Fruit fly (Drosophila melanogaster): Measurements from ENCODE around the gene CG1113.
A peak's percentile ranks its signal among the peaks of the same experiment; 100 is the strongest.

CG1113 gene

DNA sequence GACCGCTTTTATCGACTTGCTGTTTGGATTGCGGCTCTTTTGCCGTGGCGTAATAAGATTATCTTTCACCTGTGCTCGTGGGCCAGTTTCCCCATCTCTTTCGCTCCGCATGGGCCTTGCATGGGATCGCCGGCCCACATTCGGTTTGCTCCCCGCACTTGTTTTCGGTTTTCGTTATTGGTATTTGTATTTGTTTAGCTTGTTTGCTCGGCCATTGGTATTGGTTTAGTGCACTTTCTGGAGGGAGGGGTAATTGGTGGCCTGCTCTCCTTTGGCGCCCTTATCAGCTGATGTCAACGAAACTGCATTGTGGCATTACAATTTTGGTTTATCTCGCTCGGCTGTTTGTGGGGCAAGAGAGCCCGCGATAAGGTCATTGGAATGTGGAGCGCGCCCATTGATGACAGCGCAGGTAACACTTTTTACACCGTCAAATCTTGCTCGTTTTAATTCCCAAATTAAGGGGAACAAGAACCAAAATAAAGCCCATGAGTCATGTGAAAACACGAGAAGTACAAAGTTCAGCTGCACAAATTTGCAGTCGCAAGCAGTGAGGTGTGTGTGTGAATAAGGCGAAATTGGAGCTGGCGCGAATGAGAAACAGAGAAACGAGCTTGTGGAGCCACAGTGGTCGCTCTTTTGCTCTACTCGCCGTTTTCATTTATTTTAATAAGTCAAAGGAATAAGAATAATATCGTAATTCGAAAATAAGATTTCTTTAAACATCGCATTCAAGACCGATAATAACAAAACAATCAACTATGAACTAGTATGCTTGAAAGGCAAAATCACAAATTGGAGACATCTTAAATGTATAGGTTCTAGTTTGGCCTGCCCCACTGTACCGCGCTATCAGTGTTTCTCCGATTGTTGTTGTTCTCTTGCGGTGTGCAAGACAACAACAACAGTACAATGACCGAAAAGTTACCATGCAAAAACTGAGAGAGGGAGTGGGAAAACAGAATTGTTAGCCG, 37.3 kb upstream of the CG1113 start:
- TF ChIP-seq Dll (optimal IDR thresholded peaks at IDR 0.05) = no peak
- TF ChIP-seq EcR (GFP tag; optimal IDR thresholded peaks at IDR 0.05) = peak in 1 of 2 experiments; percentile 30
- TF ChIP-seq CG8478 (optimal IDR thresholded peaks at IDR 0.05) = no peak
- TF ChIP-seq usp (GFP tag; optimal IDR thresholded peaks at IDR 0.05) = no peak
- no peak for TF ChIP-seq psq (optimal IDR thresholded peaks at IDR 0.05)
- TF ChIP-seq pan (optimal IDR thresholded peaks at IDR 0.05) = no peak

DNA sequence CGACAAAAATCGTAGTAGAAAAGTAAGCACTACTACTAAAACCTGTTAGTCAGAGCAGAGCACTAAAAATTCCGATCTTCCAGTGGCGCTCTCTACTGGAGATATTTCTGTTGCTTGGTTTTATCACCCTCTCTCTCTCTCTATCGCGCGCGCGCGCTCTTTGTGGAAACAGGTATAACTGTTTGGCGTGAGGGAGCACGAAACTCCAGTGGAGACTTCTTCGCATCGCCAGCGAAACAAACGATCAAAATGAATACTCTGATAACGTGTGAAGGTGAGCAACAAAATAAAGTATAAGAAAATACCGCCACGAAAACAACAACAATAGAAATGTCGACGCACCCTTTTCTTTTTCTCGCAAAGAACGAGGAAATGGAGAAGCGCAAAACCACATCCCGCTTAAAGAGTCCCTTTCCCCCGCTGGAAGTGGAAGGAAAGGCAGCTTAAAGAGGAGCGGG, 36.6 kb upstream of the CG1113 start:
- TF ChIP-seq usp (GFP tag; optimal IDR thresholded peaks at IDR 0.05) = no peak
- TF ChIP-seq Dll (optimal IDR thresholded peaks at IDR 0.05) = no peak
- no peak for TF ChIP-seq psq (optimal IDR thresholded peaks at IDR 0.05)
- TF ChIP-seq pan (optimal IDR thresholded peaks at IDR 0.05) = no peak
- TF ChIP-seq EcR (GFP tag; optimal IDR thresholded peaks at IDR 0.05) = no peak
- no peak for TF ChIP-seq CG8478 (optimal IDR thresholded peaks at IDR 0.05)

- TF ChIP-seq EcR (GFP tag; optimal IDR thresholded peaks at IDR 0.05) (no peak), psq (optimal IDR thresholded peaks at IDR 0.05) (no peak), CG8478 (optimal IDR thresholded peaks at IDR 0.05) (no peak), usp (GFP tag; optimal IDR thresholded peaks at IDR 0.05) (no peak), Dll (optimal IDR thresholded peaks at IDR 0.05) (no peak), pan (optimal IDR thresholded peaks at IDR 0.05) (no peak)
Observed at dm6 chr3R:5217278-5217714, 35.7 kb upstream of the CG1113 start, which contains the start of gene cno. cno (minus strand) TSS chr3R:5217456.

DNA sequence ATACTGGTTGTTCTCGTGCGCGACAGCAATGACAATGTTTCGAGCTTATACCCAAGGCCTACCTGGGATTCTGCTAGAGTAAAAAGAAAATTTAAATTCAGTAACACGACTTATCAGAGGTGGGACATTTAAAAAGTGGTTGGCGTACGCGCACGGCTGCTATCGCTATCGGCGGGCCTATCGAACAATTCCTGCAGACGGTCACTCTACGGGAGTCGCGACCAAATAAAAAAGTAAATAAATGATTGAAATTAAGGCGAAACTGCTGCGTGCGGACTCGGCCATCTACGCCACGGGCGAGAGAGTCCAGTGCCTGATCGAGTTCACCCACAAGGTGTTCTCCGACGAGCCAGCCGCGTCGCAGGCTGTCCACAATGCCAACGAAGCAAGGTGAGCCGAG, 33.5 kb upstream of the CG1113 start, which contains the start of the genes Prosbeta2R2 and CG1116:
Gene Prosbeta2R2 (minus strand): TSS at position 63 of the 400 bp plus-strand sequence.
Gene CG1116 (plus strand): TSS at position 192 of the 400 bp plus-strand sequence.
- TF ChIP-seq EcR (GFP tag; optimal IDR thresholded peaks at IDR 0.05) = no peak
- no peak for TF ChIP-seq psq (optimal IDR thresholded peaks at IDR 0.05)
- TF ChIP-seq usp (GFP tag; optimal IDR thresholded peaks at IDR 0.05) = no peak
- no peak for TF ChIP-seq Dll (optimal IDR thresholded peaks at IDR 0.05)
- TF ChIP-seq pan (optimal IDR thresholded peaks at IDR 0.05) = no peak
- TF ChIP-seq CG8478 (optimal IDR thresholded peaks at IDR 0.05) = no peak

DNA sequence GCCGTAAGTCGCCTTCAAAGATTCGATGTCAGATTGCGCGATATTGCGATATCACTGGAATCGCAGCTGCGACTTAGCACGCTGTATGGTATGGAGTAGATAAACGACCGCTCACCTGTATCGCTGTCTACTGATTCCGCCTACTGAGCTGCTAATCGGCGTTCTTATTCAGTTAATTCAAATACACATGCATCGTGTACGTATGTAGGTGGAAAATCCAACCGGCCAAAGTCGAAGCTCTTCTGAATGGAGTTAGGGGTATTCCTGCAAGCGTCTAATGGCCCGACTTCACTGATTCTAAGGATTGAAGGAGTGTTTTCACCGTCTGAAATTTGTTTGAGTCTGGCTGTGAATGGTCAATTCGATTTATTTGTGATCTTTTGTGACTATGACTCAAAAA, 29.8 kb upstream of the CG1113 start, which contains the start of gene CG2604:
Gene CG2604 (minus strand): TSS at position 231 of the 400 bp plus-strand sequence.
- TF ChIP-seq psq (optimal IDR thresholded peaks at IDR 0.05) (no peak), pan (optimal IDR thresholded peaks at IDR 0.05) (no peak), Dll (optimal IDR thresholded peaks at IDR 0.05) (no peak), usp (GFP tag; optimal IDR thresholded peaks at IDR 0.05) (no peak), CG8478 (optimal IDR thresholded peaks at IDR 0.05) (no peak), EcR (GFP tag; optimal IDR thresholded peaks at IDR 0.05) (no peak)

DNA sequence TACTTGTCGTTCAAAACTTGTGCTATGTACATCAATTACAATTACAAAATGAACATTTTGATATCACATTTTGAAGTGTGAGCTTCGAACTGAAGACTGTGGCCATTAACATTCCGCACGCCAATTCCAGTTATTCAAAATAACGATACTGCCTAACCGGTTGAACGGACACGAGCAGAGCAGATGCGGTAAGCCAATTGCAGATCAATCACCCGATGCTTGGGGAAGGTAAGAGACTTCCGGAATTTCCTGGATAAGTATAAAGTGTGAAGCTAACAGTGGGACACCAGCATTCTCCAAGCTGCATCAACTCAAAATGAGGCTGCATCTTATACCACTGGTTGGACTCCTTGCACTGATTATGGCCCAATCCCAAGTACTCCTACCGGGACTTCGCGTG, 29.1 kb upstream of the CG1113 start, which contains the start of gene CG14664:
Gene CG14664 (plus strand): TSS at position 301 of the 400 bp plus-strand sequence.
- TF ChIP-seq psq (optimal IDR thresholded peaks at IDR 0.05) = no peak
- no peak for TF ChIP-seq usp (GFP tag; optimal IDR thresholded peaks at IDR 0.05)
- no peak for TF ChIP-seq CG8478 (optimal IDR thresholded peaks at IDR 0.05)
- no peak for TF ChIP-seq Dll (optimal IDR thresholded peaks at IDR 0.05)
- TF ChIP-seq EcR (GFP tag; optimal IDR thresholded peaks at IDR 0.05) = no peak
- no peak for TF ChIP-seq pan (optimal IDR thresholded peaks at IDR 0.05)

dm6 chr3R:5226025-5226424, 26.9 kb upstream of the CG1113 start, which contains the start of gene Vps37B:
Vps37B (plus strand) TSS chr3R:5226158.
- TF ChIP-seq pan (optimal IDR thresholded peaks at IDR 0.05) (no peak), usp (GFP tag; optimal IDR thresholded peaks at IDR 0.05) (no peak), CG8478 (optimal IDR thresholded peaks at IDR 0.05) (no peak), psq (optimal IDR thresholded peaks at IDR 0.05) (no peak), Dll (optimal IDR thresholded peaks at IDR 0.05) (no peak), EcR (GFP tag; optimal IDR thresholded peaks at IDR 0.05) (no peak)

DNA sequence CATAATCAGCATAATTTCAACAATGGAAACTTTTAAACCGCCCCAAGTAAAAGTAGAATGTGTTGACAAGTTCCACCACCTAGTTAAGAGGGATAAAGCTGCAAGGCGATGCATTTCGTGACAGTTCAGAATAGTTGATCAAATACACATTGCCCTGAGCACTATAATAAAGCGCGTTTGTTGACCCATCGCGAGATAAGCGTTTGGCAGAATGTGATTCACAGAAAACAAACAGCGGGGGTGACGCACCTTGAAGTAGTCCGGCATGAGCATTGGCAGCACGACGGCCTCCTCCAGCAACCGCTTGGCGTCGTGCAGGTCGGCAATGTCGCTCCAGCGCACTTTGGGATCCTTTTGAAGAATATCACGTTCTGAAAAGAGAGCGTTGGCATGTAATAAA, 23.5 kb upstream of the CG1113 start:
- TF ChIP-seq usp (GFP tag; optimal IDR thresholded peaks at IDR 0.05) (no peak), EcR (GFP tag; optimal IDR thresholded peaks at IDR 0.05) (no peak), CG8478 (optimal IDR thresholded peaks at IDR 0.05) (no peak), psq (optimal IDR thresholded peaks at IDR 0.05) (no peak), Dll (optimal IDR thresholded peaks at IDR 0.05) (no peak), pan (optimal IDR thresholded peaks at IDR 0.05) (no peak)

- TF ChIP-seq psq (optimal IDR thresholded peaks at IDR 0.05) = no peak
- TF ChIP-seq CG8478 (optimal IDR thresholded peaks at IDR 0.05) = no peak
- TF ChIP-seq EcR (GFP tag; optimal IDR thresholded peaks at IDR 0.05) = no peak
- TF ChIP-seq pan (optimal IDR thresholded peaks at IDR 0.05) = no peak
- TF ChIP-seq usp (GFP tag; optimal IDR thresholded peaks at IDR 0.05) = no peak
- TF ChIP-seq Dll (optimal IDR thresholded peaks at IDR 0.05) = no peak
Observed at dm6 chr3R:5231383-5232196, 21.4 kb upstream of the CG1113 start.

- TF ChIP-seq psq (optimal IDR thresholded peaks at IDR 0.05) (no peak), EcR (GFP tag; optimal IDR thresholded peaks at IDR 0.05) (no peak), CG8478 (optimal IDR thresholded peaks at IDR 0.05) (no peak), usp (GFP tag; optimal IDR thresholded peaks at IDR 0.05) (no peak), Dll (optimal IDR thresholded peaks at IDR 0.05) (no peak), pan (optimal IDR thresholded peaks at IDR 0.05) (no peak)
Observed at dm6 chr3R:5232197-5232607, 20.8 kb upstream of the CG1113 start, which contains the start of the genes Kat60 and Mms19. Kat60 (minus strand) TSS chr3R:5232209. Mms19 (plus strand) TSS chr3R:5232543.

DNA sequence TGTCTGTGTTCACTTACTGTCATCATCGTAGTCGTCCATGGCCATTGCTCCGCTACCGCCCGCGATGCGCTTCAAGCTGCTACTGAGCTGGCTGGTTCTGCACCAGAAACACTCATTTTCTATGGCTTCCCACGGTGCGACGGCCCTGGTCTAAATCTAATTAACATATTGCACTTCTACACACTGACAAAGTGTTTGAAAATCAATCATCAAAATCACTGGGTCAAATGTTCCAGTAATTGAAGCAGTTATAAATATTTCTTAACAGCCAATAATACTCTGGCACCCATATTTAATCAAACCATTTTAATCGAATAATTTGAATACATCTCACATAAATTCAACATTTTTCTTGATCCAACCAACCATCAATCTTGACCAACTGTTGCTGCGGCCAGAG, 15.7 kb upstream of the CG1113 start, which contains the start of gene rtp:
Gene rtp (minus strand): TSS at position 101 of the 400 bp plus-strand sequence.
- no peak for TF ChIP-seq psq (optimal IDR thresholded peaks at IDR 0.05)
- no peak for TF ChIP-seq usp (GFP tag; optimal IDR thresholded peaks at IDR 0.05)
- TF ChIP-seq Dll (optimal IDR thresholded peaks at IDR 0.05) = no peak
- no peak for TF ChIP-seq CG8478 (optimal IDR thresholded peaks at IDR 0.05)
- no peak for TF ChIP-seq pan (optimal IDR thresholded peaks at IDR 0.05)
- TF ChIP-seq EcR (GFP tag; optimal IDR thresholded peaks at IDR 0.05) = no peak

Data from whole organism.